Fruit fly (Drosophila melanogaster): Measurements from ENCODE around the gene CG6254.

CG6254 gene

DNA sequence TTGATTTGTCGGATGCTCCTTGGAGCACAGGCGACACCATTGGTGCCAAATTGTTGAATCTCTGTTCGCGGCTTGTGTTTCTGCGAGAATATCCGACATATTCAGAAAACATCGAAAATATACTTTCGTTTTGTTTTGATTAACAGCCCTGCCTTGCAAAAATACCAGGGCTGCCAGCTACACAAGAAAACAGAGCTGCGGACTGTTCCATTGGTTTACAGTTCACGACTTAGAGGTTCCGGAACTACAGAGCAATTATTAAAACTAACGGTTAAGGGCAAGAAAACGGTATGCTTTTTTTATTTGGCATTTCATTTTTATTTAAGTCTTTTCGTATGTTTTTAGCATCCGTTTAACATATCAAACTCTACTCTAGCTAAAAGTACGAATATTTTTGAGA, at the start of gene CG6254:
TSS of gene CG6254 (minus strand) at position 169 of the 400 bp plus-strand sequence.
- TF ChIP-seq h (optimal IDR thresholded peaks at IDR 0.05) (no peak), Myc (optimal IDR thresholded peaks at IDR 0.05) (no peak), psq (optimal IDR thresholded peaks at IDR 0.05) (no peak), insv (optimal IDR thresholded peaks at IDR 0.05) (no peak), Sin3A (optimal IDR thresholded peaks at IDR 0.05) (no peak), ttk (optimal IDR thresholded peaks at IDR 0.05) (no peak)

DNA sequence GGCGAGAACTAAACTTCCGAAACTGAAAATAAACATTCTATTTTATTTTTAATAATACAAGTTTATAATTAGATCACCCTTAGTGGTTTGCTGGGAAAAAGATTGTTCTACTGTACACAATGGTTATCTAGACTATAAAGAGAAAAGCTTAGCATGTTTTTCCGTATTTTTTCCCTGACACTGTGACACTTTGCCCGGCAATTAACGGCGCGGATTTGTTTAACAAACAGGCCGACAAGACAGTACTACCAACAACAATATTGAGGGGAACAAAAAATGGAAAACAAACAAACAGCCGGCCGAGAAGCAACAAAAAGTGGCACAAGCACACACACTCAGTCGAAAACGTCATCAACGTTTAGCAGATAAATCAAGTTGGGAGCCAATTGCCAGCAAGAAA, 45.6 kb upstream of the CG6254 start:
- TF ChIP-seq h (optimal IDR thresholded peaks at IDR 0.05) = no peak

DNA sequence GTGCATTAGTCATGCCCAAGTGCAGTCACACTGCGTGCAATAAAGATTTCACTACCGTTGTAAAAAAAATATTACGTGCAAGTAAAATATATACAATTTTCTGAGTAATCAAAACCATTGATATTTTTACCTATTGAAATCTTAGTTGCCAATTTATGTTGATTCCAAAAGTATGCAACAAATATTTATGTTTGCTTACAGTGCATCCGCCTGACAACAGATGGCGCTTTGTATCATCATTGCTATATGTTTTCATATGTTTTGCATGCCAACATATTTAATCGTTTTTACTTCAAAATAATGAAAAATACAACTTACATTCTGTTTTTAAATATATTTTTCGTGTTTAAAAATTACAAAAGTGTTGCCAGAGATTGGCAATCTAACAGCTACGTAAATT, 42.4 kb upstream of the CG6254 start:
- TF ChIP-seq ttk (optimal IDR thresholded peaks at IDR 0.05) (no peak), h (optimal IDR thresholded peaks at IDR 0.05) (no peak), insv (optimal IDR thresholded peaks at IDR 0.05) (no peak), psq (optimal IDR thresholded peaks at IDR 0.05) (no peak), Myc (optimal IDR thresholded peaks at IDR 0.05) (no peak), Sin3A (optimal IDR thresholded peaks at IDR 0.05) (no peak)

DNA sequence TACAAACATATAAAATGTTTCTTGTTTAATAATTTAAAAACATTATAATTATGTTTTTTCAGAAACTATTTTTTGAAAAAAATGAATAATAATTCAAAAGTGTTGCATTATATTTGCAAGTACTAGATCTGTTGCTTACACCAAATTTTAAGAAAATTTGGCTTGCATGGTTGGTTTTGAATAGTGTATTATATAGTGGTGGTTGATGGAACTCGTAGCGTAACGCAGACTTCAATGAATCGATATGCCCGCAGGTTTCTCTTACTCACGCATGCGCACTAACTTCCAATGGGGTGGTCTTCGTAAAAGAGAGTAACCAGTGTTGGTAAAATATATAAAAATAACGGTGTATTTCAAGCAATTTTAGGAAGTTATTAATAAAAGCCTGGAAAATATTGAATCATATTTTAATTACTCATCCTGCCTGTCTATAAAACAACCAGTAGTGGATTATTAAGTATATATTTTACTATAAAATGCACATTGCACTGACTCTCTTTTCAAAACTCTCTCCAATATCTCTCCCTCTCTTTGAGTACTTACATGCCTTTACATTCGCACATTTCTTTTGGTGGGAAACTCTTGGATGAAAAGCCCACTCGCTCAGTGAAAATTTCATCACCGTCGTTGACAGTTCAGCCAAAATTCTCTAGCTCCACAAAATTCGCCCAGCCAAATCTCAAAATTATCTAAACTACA, 29.1 kb upstream of the CG6254 start, which contains the start of gene Syn:
TSS of gene Syn (plus strand) at position 606 of the 699 bp plus-strand sequence.
- TF ChIP-seq insv (optimal IDR thresholded peaks at IDR 0.05) (no peak), ttk (optimal IDR thresholded peaks at IDR 0.05) (no peak), psq (optimal IDR thresholded peaks at IDR 0.05) (no peak), Sin3A (optimal IDR thresholded peaks at IDR 0.05) (no peak), Myc (optimal IDR thresholded peaks at IDR 0.05) (no peak), h (optimal IDR thresholded peaks at IDR 0.05) (no peak)

DNA sequence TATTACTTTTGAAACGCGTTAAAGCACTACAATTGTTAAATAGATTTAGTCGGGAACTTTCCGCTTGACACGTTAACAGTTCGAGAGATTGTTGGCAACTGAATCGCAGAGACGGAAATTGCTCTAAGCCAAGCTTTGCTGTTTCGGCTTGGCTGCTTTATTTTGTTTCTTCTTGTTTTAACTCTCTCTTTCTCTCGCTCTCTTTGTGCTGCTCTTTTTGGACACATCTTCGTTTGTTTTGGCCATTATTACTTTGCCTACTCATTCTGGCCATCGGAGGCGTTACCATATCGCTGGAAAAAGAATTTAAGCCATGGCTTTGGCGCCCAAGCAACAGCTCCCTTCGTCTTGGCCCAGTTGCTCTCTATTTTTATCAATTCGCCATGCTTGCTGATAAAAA, 28.4 kb upstream of the CG6254 start, which contains the start of gene CG12814:
TSS of gene CG12814 (minus strand) at position 84 of the 400 bp plus-strand sequence.
- TF ChIP-seq Sin3A (optimal IDR thresholded peaks at IDR 0.05) (no peak), h (optimal IDR thresholded peaks at IDR 0.05) (no peak), Myc (optimal IDR thresholded peaks at IDR 0.05) (no peak), insv (optimal IDR thresholded peaks at IDR 0.05) (no peak), ttk (optimal IDR thresholded peaks at IDR 0.05) (no peak), psq (optimal IDR thresholded peaks at IDR 0.05) (no peak)

DNA sequence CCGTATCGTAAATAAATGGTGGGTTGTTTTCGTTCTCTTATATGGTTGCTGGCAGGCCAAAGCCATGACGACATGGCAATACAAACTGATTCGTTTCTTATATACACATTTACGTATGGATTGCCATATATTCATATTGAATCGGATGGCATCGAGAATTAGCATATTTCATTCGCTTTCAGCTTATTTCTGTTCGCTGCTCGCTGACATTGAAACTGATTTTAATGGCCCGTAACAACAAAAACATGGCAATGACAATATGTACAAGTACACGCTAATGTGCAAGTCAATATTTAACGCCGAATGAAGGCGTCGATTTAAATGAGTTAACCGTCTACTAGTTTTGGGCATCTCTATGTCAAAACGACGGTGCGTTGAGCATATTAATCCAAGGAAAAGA, 24.9 kb upstream of the CG6254 start:
- TF ChIP-seq h (optimal IDR thresholded peaks at IDR 0.05) (no peak), Sin3A (optimal IDR thresholded peaks at IDR 0.05) (no peak), Myc (optimal IDR thresholded peaks at IDR 0.05) (no peak), psq (optimal IDR thresholded peaks at IDR 0.05) (no peak), ttk (optimal IDR thresholded peaks at IDR 0.05) (no peak), insv (optimal IDR thresholded peaks at IDR 0.05) (no peak)

DNA sequence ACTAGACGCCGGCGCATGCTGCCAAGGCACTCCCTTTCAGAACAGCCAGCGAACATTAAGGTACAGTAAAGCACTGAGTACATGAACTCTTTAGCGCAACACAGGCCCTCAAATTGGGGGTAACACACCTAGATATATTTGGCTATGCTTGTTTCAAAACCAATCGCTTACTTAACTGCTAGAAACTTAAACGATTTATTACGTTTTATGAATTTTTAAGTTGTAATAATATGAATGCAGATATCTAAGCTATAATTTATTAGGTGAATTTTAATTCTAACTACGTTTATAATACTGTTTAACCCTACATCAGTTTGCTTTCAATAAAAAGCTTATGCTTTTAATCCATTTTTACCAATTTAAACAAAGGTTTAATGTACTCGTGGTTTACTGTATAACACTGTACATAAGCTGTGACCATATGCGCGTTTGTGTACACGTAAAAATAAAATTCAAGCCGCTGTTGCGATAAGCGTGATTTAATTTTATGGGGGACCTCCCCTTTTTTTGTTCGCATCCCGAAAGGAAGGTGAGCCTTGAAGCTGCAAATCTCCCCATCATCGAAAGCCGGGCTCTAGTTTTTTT, 15.9 kb upstream of the CG6254 start:
- no peak for TF ChIP-seq Sin3A (optimal IDR thresholded peaks at IDR 0.05)
- TF ChIP-seq ttk (optimal IDR thresholded peaks at IDR 0.05) = no peak
- no peak for TF ChIP-seq Myc (optimal IDR thresholded peaks at IDR 0.05)
- TF ChIP-seq h (optimal IDR thresholded peaks at IDR 0.05) = no peak
- no peak for TF ChIP-seq insv (optimal IDR thresholded peaks at IDR 0.05)
- no peak for TF ChIP-seq psq (optimal IDR thresholded peaks at IDR 0.05)

DNA sequence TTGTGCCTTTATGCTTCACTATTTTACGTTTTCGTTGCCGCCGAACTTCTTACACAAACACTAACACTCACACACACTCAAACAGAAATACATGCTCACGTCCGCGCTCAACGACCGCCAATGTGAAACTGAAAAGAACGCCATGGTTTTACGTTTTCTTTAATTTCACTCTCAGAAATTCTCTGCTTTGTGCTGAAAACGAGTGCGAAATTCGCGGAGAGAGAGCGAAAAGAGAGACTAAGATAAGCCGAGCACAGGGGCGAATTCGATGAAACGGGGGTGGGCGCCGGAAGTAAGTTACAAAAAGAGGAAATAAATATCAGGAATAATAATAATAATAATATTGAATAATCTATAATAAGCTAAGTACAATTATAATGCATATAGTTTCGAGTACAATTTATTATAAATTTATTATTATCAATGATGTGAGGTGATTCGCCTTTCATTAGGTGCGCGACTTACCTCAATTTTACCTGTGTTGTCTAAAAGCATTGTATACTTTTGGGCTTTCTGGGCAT, 9.3 kb upstream of the CG6254 start, which contains the start of gene Best1:
TSS of gene Best1 (minus strand) at position 132 of the 521 bp plus-strand sequence.
- TF ChIP-seq h (optimal IDR thresholded peaks at IDR 0.05) (no peak), psq (optimal IDR thresholded peaks at IDR 0.05) (no peak), insv (optimal IDR thresholded peaks at IDR 0.05) (no peak), Sin3A (optimal IDR thresholded peaks at IDR 0.05) (no peak), Myc (optimal IDR thresholded peaks at IDR 0.05) (no peak), ttk (optimal IDR thresholded peaks at IDR 0.05) (no peak)

DNA sequence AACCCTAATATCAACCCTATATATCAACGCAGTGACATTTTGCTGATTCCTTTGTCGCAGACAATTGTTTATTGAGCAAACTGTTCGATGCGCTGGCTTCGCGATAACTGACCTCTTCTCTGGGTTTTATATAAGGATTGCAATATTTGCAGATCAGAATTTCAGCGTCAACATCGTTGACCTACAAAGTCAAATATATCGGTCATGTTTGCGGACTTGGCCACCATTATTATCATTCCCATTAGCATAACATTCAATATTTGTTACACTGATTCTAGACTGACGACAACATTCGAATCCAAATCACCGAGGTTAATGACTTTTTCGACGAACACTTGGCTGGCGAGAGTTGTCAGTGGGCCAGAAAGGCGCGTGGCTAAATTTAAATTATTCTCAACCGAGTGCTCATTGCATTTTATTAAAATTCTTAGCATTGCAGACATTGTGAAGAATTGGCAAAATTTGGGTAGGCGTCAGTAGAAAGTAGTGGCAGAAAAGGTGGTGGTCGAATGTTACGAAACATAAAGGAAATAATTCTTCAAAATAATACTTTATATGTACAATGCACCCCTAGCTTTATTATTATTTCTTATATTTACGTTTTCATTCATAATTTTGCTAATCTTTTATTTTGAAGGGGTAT, 8.1 kb upstream of the CG6254 start:
- TF ChIP-seq insv (optimal IDR thresholded peaks at IDR 0.05) = no peak
- no peak for TF ChIP-seq Myc (optimal IDR thresholded peaks at IDR 0.05)
- no peak for TF ChIP-seq Sin3A (optimal IDR thresholded peaks at IDR 0.05)
- no peak for TF ChIP-seq h (optimal IDR thresholded peaks at IDR 0.05)
- no peak for TF ChIP-seq ttk (optimal IDR thresholded peaks at IDR 0.05)
- no peak for TF ChIP-seq psq (optimal IDR thresholded peaks at IDR 0.05)

DNA sequence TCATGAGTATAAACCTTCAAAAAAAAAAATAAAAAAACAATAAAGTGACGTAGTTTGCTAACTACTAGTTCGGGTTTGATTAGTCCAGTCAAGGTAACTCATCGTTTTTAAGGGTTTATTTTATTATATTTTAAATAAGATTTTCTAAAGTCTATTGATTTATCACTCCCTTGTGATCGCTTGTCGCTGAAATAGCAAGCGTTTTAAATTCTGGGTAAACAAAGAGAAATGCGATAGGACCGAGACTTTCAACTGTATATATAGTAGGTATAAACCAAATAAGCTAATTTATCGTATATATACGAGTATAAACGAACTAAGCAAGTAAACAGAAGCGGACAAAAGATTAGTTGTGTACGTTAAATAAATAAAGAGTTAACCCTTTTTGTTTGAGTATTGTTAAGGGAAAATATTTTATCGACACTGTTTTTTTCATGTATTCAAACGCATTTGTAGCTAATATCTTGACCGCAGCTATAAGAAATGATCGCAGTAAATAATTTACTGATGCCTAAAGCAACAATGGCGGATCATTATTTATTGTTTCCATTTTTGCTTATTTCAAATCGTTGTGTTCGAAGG, 7.4 kb upstream of the CG6254 start:
- TF ChIP-seq Myc (optimal IDR thresholded peaks at IDR 0.05) (no peak), psq (optimal IDR thresholded peaks at IDR 0.05) (no peak), ttk (optimal IDR thresholded peaks at IDR 0.05) (no peak), insv (optimal IDR thresholded peaks at IDR 0.05) (no peak), h (optimal IDR thresholded peaks at IDR 0.05) (no peak), Sin3A (optimal IDR thresholded peaks at IDR 0.05) (no peak)

DNA sequence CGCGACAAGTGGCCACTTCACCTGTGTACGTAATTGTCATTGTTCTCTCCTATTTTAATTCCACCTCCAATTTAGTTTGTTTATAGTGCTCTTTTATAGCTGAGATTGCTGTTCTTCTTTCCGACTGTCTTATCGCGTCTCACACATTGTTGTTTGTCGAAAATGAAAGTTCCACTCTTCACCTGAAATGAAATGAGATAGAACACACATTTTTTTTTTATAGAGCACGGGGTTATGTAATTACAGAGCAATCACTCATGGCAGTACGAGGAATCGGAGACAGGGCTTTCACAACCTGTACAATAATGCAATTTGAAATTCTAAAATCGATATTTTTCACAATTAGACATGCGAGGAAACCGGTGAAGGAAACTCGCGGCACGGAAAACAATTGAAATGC, 6.1 kb upstream of the CG6254 start:
- TF ChIP-seq insv (optimal IDR thresholded peaks at IDR 0.05) (no peak), ttk (optimal IDR thresholded peaks at IDR 0.05) (no peak), Sin3A (optimal IDR thresholded peaks at IDR 0.05) (no peak), psq (optimal IDR thresholded peaks at IDR 0.05) (no peak), h (optimal IDR thresholded peaks at IDR 0.05) (no peak), Myc (optimal IDR thresholded peaks at IDR 0.05) (no peak)

DNA sequence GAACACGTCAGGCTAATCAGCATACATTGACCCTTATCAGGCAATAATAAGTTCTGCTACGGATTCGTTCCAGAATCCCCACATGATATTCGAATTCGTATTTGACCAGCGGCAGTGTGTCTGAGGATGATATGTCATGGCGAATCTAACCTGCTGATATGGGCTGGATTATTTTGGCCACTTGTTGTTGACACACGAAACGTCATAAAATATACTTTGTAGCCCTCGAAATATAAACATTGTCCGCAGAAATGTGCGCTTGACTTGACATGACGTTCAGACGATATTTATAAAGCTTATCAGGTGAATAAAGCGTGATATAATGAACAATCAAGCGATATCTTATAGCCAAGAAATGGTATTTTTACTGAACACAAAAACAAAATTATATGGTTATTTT, 5.2 kb upstream of the CG6254 start:
- TF ChIP-seq Myc (optimal IDR thresholded peaks at IDR 0.05) = no peak
